Worm (Caenorhabditis elegans): ENCODE data around the gene C33B4.4.
A peak's percentile ranks its signal among the peaks of the same experiment; 100 is the strongest.

The C33B4.4 gene

DNA sequence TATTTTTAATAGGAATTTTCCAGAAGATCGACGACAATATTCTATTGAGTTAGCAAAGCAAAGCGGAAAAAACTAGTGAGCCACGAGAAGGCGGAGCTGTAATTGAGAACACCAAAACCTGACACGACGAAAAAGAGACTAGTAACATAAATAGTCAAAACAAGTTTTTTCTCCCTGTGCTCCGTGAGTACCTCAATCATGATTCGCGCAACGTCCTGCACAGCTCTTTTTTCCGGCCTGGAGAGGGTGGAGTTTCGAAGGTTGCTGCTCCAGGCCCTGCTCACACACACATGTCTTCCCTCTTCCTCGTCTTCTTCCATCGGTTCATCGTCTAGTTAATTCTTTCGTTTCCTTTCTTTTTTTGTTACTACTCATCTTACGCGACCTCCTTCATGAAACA is 31.6 kb downstream of the C33B4.4 start, which contains the start of gene clh-2:
clh-2 (plus strand) TSS at position 301 of the 400 bp plus-strand sequence.
- TF ChIP-seq ceh-34 (tag; optimal IDR thresholded peaks at IDR 0.05) (no peak), dve-1 (tag; optimal IDR thresholded peaks at IDR 0.05) (no peak), che-1 (tag; optimal IDR thresholded peaks at IDR 0.05) (no peak), ceh-2 (tag; optimal IDR thresholded peaks at IDR 0.05) (no peak), pros-1 (tag; optimal IDR thresholded peaks at IDR 0.05) (no peak), dmd-4 (tag; optimal IDR thresholded peaks at IDR 0.05; ENCODE audit: borderline replicate concordance) (no peak), madf-2 (tag; optimal IDR thresholded peaks at IDR 0.05) (no peak), elt-2 (tag; optimal IDR thresholded peaks at IDR 0.05) (no peak), hlh-30 (tag; optimal IDR thresholded peaks at IDR 0.05; ENCODE audit: insufficient read depth) (no peak), ceh-9 (tag; optimal IDR thresholded peaks at IDR 0.05) (no peak), pag-3 (tag; optimal IDR thresholded peaks at IDR 0.05; ENCODE audit: borderline replicate concordance) (no peak), K02D7.2 (tag; optimal IDR thresholded peaks at IDR 0.05) (no peak), C38D4.7 (GFP tag; optimal IDR thresholded peaks at IDR 0.05) (no peak), elt-4 (tag; optimal IDR thresholded peaks at IDR 0.05) (no peak), sdc-2 (tag; optimal IDR thresholded peaks at IDR 0.05) (no peak), ref-2 (tag; optimal IDR thresholded peaks at IDR 0.05) (no peak), ahr-1 (tag; optimal IDR thresholded peaks at IDR 0.05) (no peak), ceh-14 (tag; optimal IDR thresholded peaks at IDR 0.05) (no peak), C08G9.2 (tag; optimal IDR thresholded peaks at IDR 0.05) (no peak), F13H6.1 (tag; optimal IDR thresholded peaks at IDR 0.05) (no peak)

ce11 chrII:11349892-11350291 is 33.4 kb downstream of the C33B4.4 start, which contains the start of gene dph-5:
Gene dph-5 (plus strand): TSS chrII:11350192.
- no peak for TF ChIP-seq K09A11.1 (tag; optimal IDR thresholded peaks at IDR 0.05; ENCODE audit: insufficient read depth)

DNA sequence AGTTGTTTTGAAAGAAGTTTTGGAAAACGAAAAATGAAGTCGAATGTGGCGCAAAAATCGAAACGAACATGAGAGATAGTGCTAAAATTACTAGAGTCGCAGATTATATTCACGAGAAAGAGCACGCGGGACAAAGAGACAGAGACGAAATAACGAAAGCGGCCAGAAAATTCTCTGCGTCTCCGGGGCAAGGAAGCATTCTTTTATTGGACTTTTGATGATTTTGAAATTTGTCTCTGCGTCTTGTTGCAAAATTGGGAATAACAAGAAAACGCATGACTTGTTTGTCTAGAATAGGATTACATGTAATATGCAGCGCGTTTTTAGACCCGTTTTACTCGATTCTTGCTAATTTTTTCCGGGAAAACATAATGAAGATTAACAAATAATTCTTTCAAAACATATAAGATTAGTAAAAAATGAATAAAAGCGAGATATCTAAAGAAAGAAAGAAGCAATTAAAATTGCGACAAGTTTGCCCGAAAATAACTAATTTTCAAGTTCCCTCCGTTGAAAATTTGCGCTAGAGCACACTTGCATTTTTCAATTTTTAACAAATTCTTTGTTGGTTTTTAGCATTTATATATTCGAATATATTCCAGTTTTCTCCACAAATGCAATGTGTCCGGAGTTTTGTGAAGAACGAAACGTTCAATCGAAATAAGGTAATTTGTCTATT is 35.2 kb downstream of the C33B4.4 start, which contains the start of the genes B0491.6 and pigm-1:
B0491.6 (minus strand) TSS at position 466 of the 679 bp plus-strand sequence.
pigm-1 (plus strand) TSS at position 568 of the 679 bp plus-strand sequence.
- no peak for TF ChIP-seq ceh-22 (tag; optimal IDR thresholded peaks at IDR 0.05)
- peak; percentile 91 for TF ChIP-seq unc-42 (tag; optimal IDR thresholded peaks at IDR 0.05)
- no peak for TF ChIP-seq syd-9 (tag; optimal IDR thresholded peaks at IDR 0.05)
- TF ChIP-seq unc-55 (GFP tag; optimal IDR thresholded peaks at IDR 0.05), result peak; percentile 16
- TF ChIP-seq zip-5 (tag; optimal IDR thresholded peaks at IDR 0.05), result no peak
- TF ChIP-seq ref-2 (tag; optimal IDR thresholded peaks at IDR 0.05), result no peak
- TF ChIP-seq ceh-31 (tag; optimal IDR thresholded peaks at IDR 0.05), result peak; percentile 44
- no peak for TF ChIP-seq dmd-4 (tag; optimal IDR thresholded peaks at IDR 0.05; ENCODE audit: borderline replicate concordance)
- TF ChIP-seq ztf-16 (tag; optimal IDR thresholded peaks at IDR 0.05), result no peak
- no peak for TF ChIP-seq Y22D7AL.16 (tag; optimal IDR thresholded peaks at IDR 0.05)
- peak; percentile 4 for TF ChIP-seq pros-1 (tag; optimal IDR thresholded peaks at IDR 0.05)
- no peak for TF ChIP-seq hlh-15 (tag; optimal IDR thresholded peaks at IDR 0.05)
- peak; percentile 9 for TF ChIP-seq ets-4 (tag; optimal IDR thresholded peaks at IDR 0.05)
- no peak for TF ChIP-seq pqm-1 (tag; optimal IDR thresholded peaks at IDR 0.05)
- TF ChIP-seq lim-6 (tag; optimal IDR thresholded peaks at IDR 0.05), result peak; percentile 15
- TF ChIP-seq ama-1 (optimal IDR thresholded peaks at IDR 0.05), result no peak
- no peak for TF ChIP-seq elt-4 (tag; optimal IDR thresholded peaks at IDR 0.05)
- peak; percentile 46 for TF ChIP-seq tbx-2 (tag; optimal IDR thresholded peaks at IDR 0.05)
- TF ChIP-seq pha-2 (tag; optimal IDR thresholded peaks at IDR 0.05), result peak; percentile 34
- TF ChIP-seq fkh-6 (tag; optimal IDR thresholded peaks at IDR 0.05), result no peak
- TF ChIP-seq madf-2 (tag; optimal IDR thresholded peaks at IDR 0.05), result no peak
- TF ChIP-seq ceh-9 (tag; optimal IDR thresholded peaks at IDR 0.05), result no peak
- TF ChIP-seq hlh-30 (tag; optimal IDR thresholded peaks at IDR 0.05; ENCODE audit: insufficient read depth), result peak; percentile 19
- peak; percentile 67 for TF ChIP-seq ceh-14 (tag; optimal IDR thresholded peaks at IDR 0.05)
- no peak for TF ChIP-seq sdc-2 (tag; optimal IDR thresholded peaks at IDR 0.05)
- no peak for TF ChIP-seq C38D4.7 (GFP tag; optimal IDR thresholded peaks at IDR 0.05)
- peak; percentile 42 for TF ChIP-seq nfya-1 (tag; optimal IDR thresholded peaks at IDR 0.05)
- TF ChIP-seq fax-1 (tag; optimal IDR thresholded peaks at IDR 0.05), result no peak
- no peak for TF ChIP-seq pat-9 (tag; optimal IDR thresholded peaks at IDR 0.05)
- no peak for TF ChIP-seq npax-4 (tag; optimal IDR thresholded peaks at IDR 0.05)
- TF ChIP-seq tbx-7 (tag; optimal IDR thresholded peaks at IDR 0.05), result no peak
- TF ChIP-seq lin-11 (tag; optimal IDR thresholded peaks at IDR 0.05), result no peak
- TF ChIP-seq C08G9.2 (tag; optimal IDR thresholded peaks at IDR 0.05), result no peak
